Fruit fly (Drosophila melanogaster) whole organism, prepupa: ENCODE results near the gene CG10222.

Source experiments
- CG10631 ChIP-seq: fragments of 200-800 bp; sonication (Bioruptor generic); optimal IDR thresholded peaks from 2 replicates; lab custom pipeline; 2016; ENCODE audit warnings: missing biosample characterization, missing genetic modification characterization
- CG10669 ChIP-seq: fragments of 200-800 bp; sonication (Bioruptor generic); optimal IDR thresholded peaks from 3 replicates; lab custom pipeline; 2018; ENCODE audit warnings: missing biosample characterization, mild to moderate bottlenecking, missing genetic modification characterization, moderate library complexity
- CG11762 ChIP-seq: fragments of 200-800 bp; sonication (Bioruptor generic); optimal IDR thresholded peaks from 3 replicates; lab custom pipeline; 2016; ENCODE audit warnings: missing biosample characterization, missing genetic modification characterization; ENCODE audit not compliant: insufficient read depth
- CG15336 ChIP-seq: fragments of 200-800 bp; sonication (Bioruptor generic); IDR thresholded peaks from 2 replicates; pipeline ENCODE4 v1.3.6; 2022; ENCODE audit warnings: missing biosample characterization, missing genetic modification characterization
- CG1621 ChIP-seq: fragments of 200-800 bp; sonication (Bioruptor generic); optimal IDR thresholded peaks from 3 replicates; lab custom pipeline; 2018; ENCODE audit warnings: missing biosample characterization, mild to moderate bottlenecking, missing genetic modification characterization
- CG16779 ChIP-seq: fragments of 200-800 bp; sonication (Bioruptor generic); optimal IDR thresholded peaks from 3 replicates; lab custom pipeline; 2017; ENCODE audit warnings: missing biosample characterization, mild to moderate bottlenecking, missing genetic modification characterization
- CG3032 ChIP-seq: fragments of 200-800 bp; optimal IDR thresholded peaks from 2 replicates; lab custom pipeline; 2019; ENCODE audit warnings: missing biosample characterization, mild to moderate bottlenecking, missing genetic modification characterization, moderate library complexity
- CG31627 ChIP-seq: fragments of 200-800 bp; sonication (Bioruptor generic); optimal IDR thresholded peaks from 3 replicates; lab custom pipeline; 2016; ENCODE audit warnings: missing biosample characterization, missing genetic modification characterization
- CG3919 ChIP-seq: fragments of 200-800 bp; sonication (Bioruptor generic); optimal IDR thresholded peaks from 3 replicates; lab custom pipeline; 2016; ENCODE audit warnings: missing biosample characterization, missing genetic modification characterization
- CG4318 ChIP-seq: fragments of 200-800 bp; sonication (Bioruptor generic); optimal IDR thresholded peaks from 3 replicates; lab custom pipeline; 2017; ENCODE audit warnings: missing biosample characterization, mild to moderate bottlenecking, missing genetic modification characterization
- CG6163 ChIP-seq: fragments of 200-800 bp; sonication (Bioruptor generic); IDR thresholded peaks from 3 replicates; pipeline ENCODE4 v1.3.6; 2022; ENCODE audit warnings: missing biosample characterization, missing genetic modification characterization
- CG6792 ChIP-seq: fragments of 200-800 bp; sonication (Bioruptor generic); optimal IDR thresholded peaks from 3 replicates; lab custom pipeline; 2016; ENCODE audit warnings: missing biosample characterization, missing genetic modification characterization
- CG6854 ChIP-seq: fragments of 200-800 bp; sonication (Bioruptor generic); optimal IDR thresholded peaks from 2 replicates; lab custom pipeline; 2017; ENCODE audit warnings: missing biosample characterization, mild to moderate bottlenecking, missing genetic modification characterization
- CG7368 ChIP-seq: fragments of 200-800 bp; sonication (Bioruptor generic); optimal IDR thresholded peaks from 3 replicates; lab custom pipeline; 2016; ENCODE audit warnings: missing biosample characterization, missing genetic modification characterization
- CG8119 ChIP-seq: fragments of 200-800 bp; sonication (Bioruptor generic); IDR thresholded peaks from 3 replicates; pipeline ENCODE4 v1.3.6; 2022; ENCODE audit warnings: missing biosample characterization, missing genetic modification characterization
- CG8319 ChIP-seq: fragments of 200-800 bp; sonication (Bioruptor generic); optimal IDR thresholded peaks from 3 replicates; lab custom pipeline; 2016; ENCODE audit warnings: missing biosample characterization, missing genetic modification characterization
- CG8632 ChIP-seq: fragments of 200-800 bp; sonication (Bioruptor generic); optimal IDR thresholded peaks from 3 replicates; lab custom pipeline; 2016; ENCODE audit warnings: missing biosample characterization, missing genetic modification characterization
- CG9139 ChIP-seq: fragments of 200-800 bp; sonication (Bioruptor generic); optimal IDR thresholded peaks from 3 replicates; lab custom pipeline; 2017; ENCODE audit warnings: missing biosample characterization, mild to moderate bottlenecking, missing genetic modification characterization
- Eip75B ChIP-seq: fragments of 200-800 bp; sonication (Bioruptor generic); optimal IDR thresholded peaks from 3 replicates; lab custom pipeline; 2016; ENCODE audit warnings: missing biosample characterization, missing genetic modification characterization
- Eip78C ChIP-seq: fragments of 200-800 bp; sonication (Bioruptor generic); peaks from one replicate; lab custom pipeline; 2016; ENCODE audit warnings: missing biosample characterization, missing genetic modification characterization
- Eip93F ChIP-seq: fragments of 200-800 bp; sonication (Bioruptor generic); optimal IDR thresholded peaks from 2 replicates; lab custom pipeline; 2016; ENCODE audit warnings: missing biosample characterization, mild to moderate bottlenecking, missing genetic modification characterization
- Ets21C ChIP-seq: fragments of 200-800 bp; sonication (Bioruptor generic); optimal IDR thresholded peaks from 3 replicates; lab custom pipeline; 2016; ENCODE audit warnings: missing biosample characterization, missing genetic modification characterization
- Ets96B ChIP-seq: fragments of 200-800 bp; optimal IDR thresholded peaks from 2 replicates; lab custom pipeline; 2019; ENCODE audit warnings: missing biosample characterization, mild to moderate bottlenecking, missing genetic modification characterization, moderate library complexity
- Gug ChIP-seq: fragments of 200-800 bp; sonication (Bioruptor generic); IDR thresholded peaks from 2 replicates; pipeline ENCODE4 v1.3.6; 2022; ENCODE audit warnings: missing biosample characterization, missing genetic modification characterization
- Hr38 ChIP-seq: sonication (Bioruptor generic); optimal IDR thresholded peaks from 2 replicates; lab custom pipeline; 2016; ENCODE audit warnings: missing biosample characterization, missing genetic modification characterization
- Hr39 ChIP-seq: fragments of 200-800 bp; sonication (Bioruptor generic); optimal IDR thresholded peaks from 2 replicates; lab custom pipeline; 2016; ENCODE audit warnings: missing biosample characterization, missing genetic modification characterization
- Hr4 ChIP-seq: fragments of 200-800 bp; sonication (Bioruptor generic); optimal IDR thresholded peaks from 3 replicates; lab custom pipeline; 2016; ENCODE audit warnings: missing biosample characterization, missing genetic modification characterization
- OdsH ChIP-seq: fragments of 200-800 bp; sonication (Bioruptor generic); optimal IDR thresholded peaks from 3 replicates; lab custom pipeline; 2016; ENCODE audit warnings: missing biosample characterization, missing genetic modification characterization
- Smox ChIP-seq: fragments of 200-800 bp; sonication (Bioruptor generic); optimal IDR thresholded peaks from 3 replicates; lab custom pipeline; 2016; ENCODE audit warnings: missing biosample characterization, missing genetic modification characterization
- Sox102F ChIP-seq: fragments of 200-800 bp; sonication (Bioruptor generic); optimal IDR thresholded peaks from 2 replicates; lab custom pipeline; 2016; ENCODE audit warnings: missing biosample characterization, mild to moderate bottlenecking, missing genetic modification characterization
- Sox14 ChIP-seq: fragments of 200-800 bp; sonication (Bioruptor generic); optimal IDR thresholded peaks from 3 replicates; lab custom pipeline; 2016; ENCODE audit warnings: missing biosample characterization, missing genetic modification characterization
- Sox15 ChIP-seq: fragments of 200-800 bp; sonication (Bioruptor generic); optimal IDR thresholded peaks from 3 replicates; lab custom pipeline; 2016; ENCODE audit warnings: missing biosample characterization, missing genetic modification characterization
- achi ChIP-seq: fragments of 200-800 bp; sonication (Bioruptor generic); optimal IDR thresholded peaks from 3 replicates; lab custom pipeline; 2016; ENCODE audit warnings: missing biosample characterization, missing genetic modification characterization
- acj6 ChIP-seq: fragments of 200-800 bp; sonication (Bioruptor generic); optimal IDR thresholded peaks from 3 replicates; lab custom pipeline; 2016; ENCODE audit warnings: missing biosample characterization, missing genetic modification characterization
- cyc ChIP-seq: fragments of 200-800 bp; sonication (Bioruptor generic); optimal IDR thresholded peaks from 3 replicates; lab custom pipeline; 2016; ENCODE audit warnings: missing biosample characterization, missing genetic modification characterization
- dac ChIP-seq: fragments of 200-800 bp; sonication (Bioruptor generic); optimal IDR thresholded peaks from 2 replicates; lab custom pipeline; 2017; ENCODE audit warnings: missing biosample characterization, mild to moderate bottlenecking, missing genetic modification characterization
- dsx ChIP-seq: fragments of 200-800 bp; optimal IDR thresholded peaks from 3 replicates; lab custom pipeline; 2019; ENCODE audit warnings: missing biosample characterization, mild to moderate bottlenecking, missing genetic modification characterization, moderate library complexity; ENCODE audit not compliant: poor library complexity, severe bottlenecking
- eg ChIP-seq: fragments of 200-800 bp; sonication (Bioruptor generic); IDR thresholded peaks from 3 replicates; pipeline ENCODE4 v1.3.6; 2022; ENCODE audit warnings: missing biosample characterization, missing genetic modification characterization
- esn ChIP-seq: fragments of 200-800 bp; sonication (Bioruptor generic); optimal IDR thresholded peaks from 2 replicates; lab custom pipeline; 2016; ENCODE audit warnings: missing biosample characterization, mild to moderate bottlenecking, missing genetic modification characterization, moderate library complexity
- fd59A ChIP-seq: fragments of 200-800 bp; sonication (Bioruptor generic); optimal IDR thresholded peaks from 2 replicates; lab custom pipeline; 2017; ENCODE audit warnings: missing biosample characterization, mild to moderate bottlenecking, missing genetic modification characterization, missing genetic modification reagents
- lz ChIP-seq: fragments of 200-800 bp; sonication (Bioruptor generic); optimal IDR thresholded peaks from 3 replicates; lab custom pipeline; 2016; ENCODE audit warnings: missing biosample characterization, missing genetic modification characterization
- pdm3 ChIP-seq: fragments of 200-800 bp; sonication (Bioruptor generic); optimal IDR thresholded peaks from 3 replicates; lab custom pipeline; 2016; ENCODE audit warnings: missing biosample characterization, missing genetic modification characterization
- spab ChIP-seq: fragments of 200-800 bp; sonication (Bioruptor generic); optimal IDR thresholded peaks from 2 replicates; lab custom pipeline; 2017; ENCODE audit warnings: missing biosample characterization, mild to moderate bottlenecking, missing genetic modification characterization, missing genetic modification reagents
- ss ChIP-seq, 2 experiments: fragments of 200-800 bp; sonication (Bioruptor generic); optimal IDR thresholded peaks; 2 replicates in 1 of 2; 3 replicates in 1 of 2; lab custom pipeline; 2017 to 2018; ENCODE audit warnings: mild to moderate bottlenecking in 2 of 2, missing biosample characterization in 2 of 2, missing genetic modification characterization in 2 of 2, moderate library complexity in 1 of 2
- topi ChIP-seq: fragments of 200-800 bp; sonication (Bioruptor generic); optimal IDR thresholded peaks from 3 replicates; lab custom pipeline; 2016; ENCODE audit warnings: missing biosample characterization, missing genetic modification characterization
- vri ChIP-seq: fragments of 200-800 bp; sonication (Bioruptor generic); optimal IDR thresholded peaks from 3 replicates; lab custom pipeline; 2016; ENCODE audit warnings: missing biosample characterization, mild to moderate bottlenecking, missing genetic modification characterization

Gene CG10222

DNA sequence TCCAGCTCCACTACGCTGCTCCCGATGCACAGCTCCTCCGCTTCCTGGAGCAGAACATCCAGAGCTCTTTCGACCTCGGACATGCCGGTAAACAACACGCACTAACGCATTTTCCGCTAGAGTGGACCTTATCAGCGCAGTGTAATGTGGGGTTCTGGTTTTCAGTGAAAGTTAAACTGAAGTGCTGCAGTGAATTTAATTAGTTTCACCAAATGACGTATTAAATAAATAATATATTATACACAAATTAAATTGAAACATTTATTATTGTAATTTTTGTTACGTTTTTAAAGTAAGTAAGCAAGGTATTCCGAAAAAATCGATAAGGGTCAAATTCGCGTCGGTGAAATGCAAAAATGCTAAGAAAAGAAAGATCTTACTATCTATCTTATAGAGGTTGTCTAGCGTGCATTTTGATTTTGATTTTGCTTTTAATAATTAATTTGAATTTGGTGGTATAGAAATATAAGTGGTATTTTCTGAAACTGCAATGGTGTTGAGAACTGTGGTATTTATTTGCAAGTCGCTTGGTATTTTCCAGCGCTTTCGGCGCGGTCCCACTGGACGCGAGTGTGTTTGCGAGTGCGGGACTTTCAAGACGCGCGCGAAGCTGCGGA, 38.0 kb upstream of the CG10222 start, which contains the start of the genes JMJD7 and CG10738 (continued):
- TF ChIP-seq Sox14 (GFP tag; lab: Kevin White, UChicago) (peak; percentile 23), Hr39 (GFP tag; lab: Kevin White, UChicago) (no peak), Sox102F (GFP tag; lab: Kevin White, UChicago) (peak; percentile 36), CG6792 (GFP tag; lab: Kevin White, UChicago) (peak; percentile 29), eg (GFP tag; lab: Robert Waterston, UW) (peak; percentile 87), OdsH (GFP tag; lab: Kevin White, UChicago) (peak; percentile 51), CG8632 (no peak), Ets21C (no peak), Hr38 (GFP tag; lab: Kevin White, UChicago) (no peak), Eip93F (GFP tag; lab: Kevin White, UChicago) (no peak), CG16779 (tag; lab: Kevin White, UChicago) (no peak), CG10631 (GFP tag; lab: Kevin White, UChicago) (no peak), acj6 (GFP tag; lab: Kevin White, UChicago) (peak; percentile 46), topi (GFP tag; lab: Kevin White, UChicago) (peak; percentile 65), Hr4 (GFP tag; lab: Kevin White, UChicago) (peak; percentile 30), Sox15 (GFP tag; lab: Kevin White, UChicago) (no peak), CG9139 (GFP tag; lab: Kevin White, UChicago) (peak; percentile 28), CG3032 (tag; lab: Kevin White, UChicago) (peak; percentile 44), CG6163 (GFP tag; lab: Robert Waterston, UW) (peak; percentile 85), lz (GFP tag; lab: Kevin White, UChicago) (peak; percentile 18), Gug (GFP tag; lab: Robert Waterston, UW) (no peak), achi (GFP tag; lab: Kevin White, UChicago) (peak; percentile 42)

DNA sequence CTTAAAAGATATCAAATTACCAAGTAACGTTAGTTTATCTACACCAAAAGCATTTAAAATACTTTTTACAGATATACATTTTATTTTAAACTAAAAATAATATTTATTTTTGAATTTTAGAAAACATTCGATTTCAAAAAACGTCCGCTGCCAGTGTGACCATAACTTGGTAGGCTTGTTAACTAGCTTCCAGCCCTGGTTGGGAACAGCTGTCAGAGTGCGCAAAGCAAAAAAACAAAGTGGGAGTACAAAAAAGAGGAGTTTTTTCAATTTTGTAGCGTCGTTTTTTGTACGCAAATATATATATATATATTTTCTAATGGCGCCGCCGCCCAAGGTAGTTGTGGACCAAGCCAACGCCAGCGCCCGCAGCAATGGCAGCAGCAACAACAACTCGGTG, 30.1 kb upstream of the CG10222 start, which contains the start of gene cmb:
cmb (plus strand) TSS at position 195 of the 400 bp plus-strand sequence.
- TF ChIP-seq Eip93F (GFP tag; lab: Kevin White, UChicago) (peak; percentile 31), CG8119 (GFP tag; lab: Robert Waterston, UW) (peak; percentile 96), dsx (GFP tag; lab: Kevin White, UChicago) (peak; percentile 88), CG4318 (GFP tag; lab: Kevin White, UChicago) (no peak), CG8319 (no peak), acj6 (GFP tag; lab: Kevin White, UChicago) (peak; percentile 43), Eip75B (peak; percentile 56), Smox (peak; percentile 12), CG7368 (GFP tag; lab: Kevin White, UChicago) (peak; percentile 34), topi (GFP tag; lab: Kevin White, UChicago) (peak; percentile 41), Gug (GFP tag; lab: Robert Waterston, UW) (peak; percentile 79), Ets96B (tag; lab: Kevin White, UChicago) (peak; percentile 90), CG10631 (GFP tag; lab: Kevin White, UChicago) (no peak), cyc (GFP tag; lab: Kevin White, UChicago) (peak; percentile 11), eg (GFP tag; lab: Robert Waterston, UW) (peak; percentile 97), fd59A (GFP tag; lab: Kevin White, UChicago) (peak; percentile 66), CG11762 (GFP tag; lab: Kevin White, UChicago) (peak; percentile 59), ss (GFP tag; optimal IDR thresholded peaks at IDR 0.05; lab: Kevin White, UChicago) (peak; percentile 92 to 93), spab (GFP tag; lab: Kevin White, UChicago) (peak; percentile 88), Sox15 (GFP tag; lab: Kevin White, UChicago) (no peak), lz (GFP tag; lab: Kevin White, UChicago) (peak; percentile 8), CG31627 (GFP tag; lab: Kevin White, UChicago) (no peak), Sox102F (GFP tag; lab: Kevin White, UChicago) (peak; percentile 48), CG1621 (tag; lab: Kevin White, UChicago) (peak; percentile 90), CG8632 (peak; percentile 56), esn (GFP tag; lab: Kevin White, UChicago) (peak; percentile 60), CG9139 (GFP tag; lab: Kevin White, UChicago) (peak; percentile 91), Hr39 (GFP tag; lab: Kevin White, UChicago) (no peak), Hr38 (GFP tag; lab: Kevin White, UChicago) (no peak), Hr4 (GFP tag; lab: Kevin White, UChicago) (peak; percentile 74), CG3919 (GFP tag; lab: Kevin White, UChicago) (peak; percentile 64), pdm3 (GFP tag; lab: Kevin White, UChicago) (peak; percentile 68), CG6854 (GFP tag; lab: Kevin White, UChicago) (peak; percentile 80), CG10669 (peak; percentile 81), vri (peak; percentile 17), CG15336 (GFP tag; lab: Robert Waterston, UW) (peak; percentile 91), dac (peak; percentile 94), Eip78C (GFP tag; lab: Kevin White, UChicago) (no peak)
